Worm (Caenorhabditis elegans): Measurements from ENCODE around the gene nhr-133.

nhr-133 gene

ce11 chrV:2221764-2222163 lies 9.8 kb upstream of the nhr-133 start, which contains the start of gene nhr-128:
Gene nhr-128, plus strand, starts transcription at chrV:2222064.
- TF ChIP-seq unc-62 (GFP tag; optimal IDR thresholded peaks at IDR 0.05) = no peak

DNA sequence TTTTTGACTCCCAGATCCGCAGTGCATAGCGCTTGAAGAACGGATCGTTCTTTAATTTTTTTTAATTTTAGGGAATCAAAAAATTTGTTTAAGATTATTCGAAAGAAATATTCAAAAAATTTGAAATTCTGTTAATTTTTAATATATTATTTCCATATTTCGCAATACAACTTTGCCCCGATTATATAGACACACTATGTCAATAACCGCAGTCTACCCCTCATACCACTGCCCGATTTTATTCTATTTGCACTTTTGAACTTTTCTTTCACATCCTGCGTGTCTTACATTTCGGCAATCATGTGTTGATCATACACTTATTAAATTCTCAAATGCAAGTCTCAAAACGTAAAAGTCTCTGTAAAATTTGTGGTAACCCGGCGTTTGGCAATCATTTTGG lies 6.9 kb upstream of the nhr-133 start, which contains the start of gene nhr-56:
Gene nhr-56 (plus strand): TSS at position 202 of the 400 bp plus-strand sequence.
- TF ChIP-seq unc-62 (GFP tag; optimal IDR thresholded peaks at IDR 0.05) = no peak

DNA sequence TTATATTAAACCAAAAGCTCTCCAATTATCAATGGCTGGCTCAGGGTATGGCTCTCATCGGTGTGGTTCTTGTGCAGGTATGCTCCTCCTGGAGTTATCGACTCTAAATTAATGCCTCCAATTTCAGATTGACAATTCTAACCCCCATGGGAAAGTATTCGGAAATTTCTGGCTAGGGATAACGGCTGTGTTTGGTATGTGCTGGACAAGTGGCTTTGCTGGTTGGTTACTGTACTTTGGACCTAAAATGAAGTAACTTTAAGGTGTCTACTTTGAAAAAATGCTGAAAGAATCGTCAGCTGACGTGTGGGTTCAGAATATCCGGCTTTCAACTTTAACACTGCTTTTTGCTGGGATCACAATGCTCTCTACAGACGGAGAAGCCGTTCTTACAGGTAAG lies 5.0 kb upstream of the nhr-133 start:
- no peak for TF ChIP-seq unc-62 (GFP tag; optimal IDR thresholded peaks at IDR 0.05)

DNA sequence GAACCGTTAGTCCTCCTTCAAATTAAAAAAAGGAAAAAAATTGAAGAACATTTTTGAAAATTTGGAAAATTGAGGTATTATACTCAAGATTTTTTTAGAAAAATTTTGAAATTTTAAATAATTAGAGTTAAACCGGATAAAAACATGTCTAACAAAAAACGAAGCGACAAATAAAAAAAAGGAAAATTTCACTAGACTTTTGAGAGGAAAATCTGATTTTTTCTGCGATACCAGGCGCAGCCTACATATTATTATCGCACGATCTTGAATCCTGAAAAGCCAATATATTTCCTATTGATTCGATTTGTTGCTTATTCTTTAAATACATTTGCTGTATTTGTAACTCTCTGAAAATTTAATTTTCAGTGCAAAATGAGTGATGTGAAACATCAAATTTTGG lies 3.4 kb upstream of the nhr-133 start, which contains the start of gene nstp-8:
Gene nstp-8 (plus strand): TSS at position 301 of the 400 bp plus-strand sequence.
- TF ChIP-seq unc-62 (GFP tag; optimal IDR thresholded peaks at IDR 0.05) = no peak

ce11 chrV:2214428-2215038 lies 2.6 kb upstream of the nhr-133 start, which contains the start of gene nhr-184:
Gene nhr-184, minus strand, starts transcription at chrV:2214478.
- no peak for TF ChIP-seq unc-62 (GFP tag; optimal IDR thresholded peaks at IDR 0.05)

ce11 chrV:2207527-2207926 lies 4.4 kb downstream of the nhr-133 start:
- TF ChIP-seq unc-62 (GFP tag; optimal IDR thresholded peaks at IDR 0.05) = no peak

- TF ChIP-seq unc-62 (GFP tag; optimal IDR thresholded peaks at IDR 0.05) = no peak
Measured at ce11 chrV:2206801-2207200, 5.1 kb downstream of the nhr-133 start, which contains the start of gene svh-11. Gene svh-11, plus strand, starts transcription at chrV:2207101.

DNA sequence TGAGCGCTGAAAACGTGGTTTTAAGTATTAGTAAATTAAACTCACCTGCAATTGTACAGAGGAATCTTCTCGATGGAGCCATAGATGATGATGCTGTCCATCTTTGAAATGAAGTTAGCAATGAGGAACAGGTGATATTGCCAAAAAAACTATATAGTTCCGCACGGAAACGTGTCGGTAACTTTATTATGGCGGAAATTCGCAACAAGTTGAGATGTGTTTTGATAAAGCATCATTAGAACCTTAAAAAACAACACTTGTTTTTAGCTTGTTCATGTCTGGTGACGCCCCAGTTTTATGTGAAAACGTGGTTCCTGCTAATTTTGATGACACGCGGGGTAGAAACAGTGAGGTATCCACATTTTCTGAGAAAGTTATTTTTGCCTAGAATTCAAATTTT lies 5.7 kb downstream of the nhr-133 start, which contains the start of gene srt-40:
Gene srt-40 (minus strand): TSS at position 101 of the 400 bp plus-strand sequence.
- TF ChIP-seq unc-62 (GFP tag; optimal IDR thresholded peaks at IDR 0.05) = no peak

- no peak for TF ChIP-seq unc-62 (GFP tag; optimal IDR thresholded peaks at IDR 0.05)
Measured at ce11 chrV:2204080-2204479, 7.8 kb downstream of the nhr-133 start, which contains the start of gene cyp-33C12. Gene cyp-33C12, minus strand, starts transcription at chrV:2204400.

ce11 chrV:2201240-2201639 lies 10.7 kb downstream of the nhr-133 start, which contains the start of gene cyp-32B1:
Gene cyp-32B1, minus strand, starts transcription at chrV:2201415.
- TF ChIP-seq unc-62 (GFP tag; optimal IDR thresholded peaks at IDR 0.05) = no peak

ce11 chrV:2200402-2200801 lies 11.5 kb downstream of the nhr-133 start:
- no peak for TF ChIP-seq unc-62 (GFP tag; optimal IDR thresholded peaks at IDR 0.05)

- TF ChIP-seq unc-62 (GFP tag; optimal IDR thresholded peaks at IDR 0.05) = no peak
Measured at ce11 chrV:2199594-2199993, 12.3 kb downstream of the nhr-133 start.

DNA sequence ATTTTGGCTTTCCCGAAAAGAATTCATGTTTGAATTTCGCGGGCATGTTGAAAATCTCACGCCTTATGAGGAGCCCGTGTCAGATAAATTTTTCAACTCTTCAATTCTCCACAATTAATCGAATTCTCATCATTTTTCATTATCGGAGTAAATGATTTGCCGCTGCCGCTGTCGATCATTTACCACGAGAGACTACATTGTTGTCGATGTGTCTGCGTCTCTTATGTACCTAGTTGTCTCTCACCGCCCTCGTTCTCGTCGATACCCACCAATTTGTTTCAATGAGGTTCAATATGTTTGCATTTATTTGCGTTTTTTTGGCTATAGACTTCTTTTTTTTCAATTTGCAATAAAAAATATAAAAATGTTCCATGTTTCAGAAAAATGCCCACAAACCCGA lies 19.8 kb downstream of the nhr-133 start, which contains the start of gene nhr-13:
Gene nhr-13 (plus strand): TSS at position 369 of the 400 bp plus-strand sequence.
- no peak for TF ChIP-seq unc-62 (GFP tag; optimal IDR thresholded peaks at IDR 0.05)

- no peak for TF ChIP-seq unc-62 (GFP tag; optimal IDR thresholded peaks at IDR 0.05)
Measured at ce11 chrV:2191122-2191521, 20.8 kb downstream of the nhr-133 start, which contains the start of gene srbc-42. Gene srbc-42, minus strand, starts transcription at chrV:2191222.

- no peak for TF ChIP-seq unc-62 (GFP tag; optimal IDR thresholded peaks at IDR 0.05)
Measured at ce11 chrV:2190383-2190782, 21.5 kb downstream of the nhr-133 start.

- no peak for TF ChIP-seq unc-62 (GFP tag; optimal IDR thresholded peaks at IDR 0.05)
Measured at ce11 chrV:2187864-2188345, 24.0 kb downstream of the nhr-133 start, which contains the start of gene Y5H2B.3. Gene Y5H2B.3, plus strand, starts transcription at chrV:2188295.

- no peak for TF ChIP-seq unc-62 (GFP tag; optimal IDR thresholded peaks at IDR 0.05)
Measured at ce11 chrV:2185486-2185885, 26.4 kb downstream of the nhr-133 start.

Measured in whole organism, dauer.